Fruit fly (Drosophila melanogaster) whole organism, prepupa: ENCODE results near the gene Spn28B.

Experiments
- CG6854 ChIP-seq: fragments of 200-800 bp; sonication (Bioruptor generic); optimal IDR thresholded peaks from 2 replicates; lab custom pipeline; 2017; ENCODE audit warnings: missing biosample characterization, mild to moderate bottlenecking, missing genetic modification characterization
- Eip93F ChIP-seq: fragments of 200-800 bp; sonication (Bioruptor generic); optimal IDR thresholded peaks from 2 replicates; lab custom pipeline; 2016; ENCODE audit warnings: missing biosample characterization, mild to moderate bottlenecking, missing genetic modification characterization
- Sox102F ChIP-seq: fragments of 200-800 bp; sonication (Bioruptor generic); optimal IDR thresholded peaks from 2 replicates; lab custom pipeline; 2016; ENCODE audit warnings: missing biosample characterization, mild to moderate bottlenecking, missing genetic modification characterization
- topi ChIP-seq: fragments of 200-800 bp; sonication (Bioruptor generic); optimal IDR thresholded peaks from 3 replicates; lab custom pipeline; 2016; ENCODE audit warnings: missing biosample characterization, missing genetic modification characterization

dm6 chr2L:7608083-7608482 lies 26.4 kb downstream of the Spn28B start, which contains the start of gene CG6739:
- peak; percentile 14 for TF ChIP-seq topi (GFP tag; lab: Kevin White, UChicago)
- TF ChIP-seq Eip93F (GFP tag; lab: Kevin White, UChicago) = no peak
- TF ChIP-seq Sox102F (GFP tag; lab: Kevin White, UChicago) = peak; percentile 57
- TF ChIP-seq CG6854 = peak; percentile 86
